Worm (Caenorhabditis elegans) whole organism, late embryonic: ENCODE measurements around the gene slcr-46.2.

ENCODE experiments used
- Y22D7AL.16 ChIP-seq: sonication (generic microtip); optimal IDR thresholded peaks from 2 replicates; lab custom pipeline; 2016; ENCODE audit warnings: missing genetic modification characterization, missing compliant biosample characterization
- hlh-8 ChIP-seq: sonication (generic microtip); optimal IDR thresholded peaks from 2 replicates; lab custom pipeline; 2016; ENCODE audit warnings: missing genotype, missing genetic modification characterization, missing compliant biosample characterization
- lim-6 ChIP-seq: sonication (generic microtip); optimal IDR thresholded peaks from 2 replicates; lab custom pipeline; 2016; ENCODE audit warnings: missing genetic modification characterization, missing compliant biosample characterization
- syd-9 ChIP-seq: sonication (generic microtip); optimal IDR thresholded peaks from 2 replicates; lab custom pipeline; 2016; ENCODE audit warnings: mild to moderate bottlenecking, missing genetic modification characterization, moderate library complexity, missing compliant biosample characterization

DNA sequence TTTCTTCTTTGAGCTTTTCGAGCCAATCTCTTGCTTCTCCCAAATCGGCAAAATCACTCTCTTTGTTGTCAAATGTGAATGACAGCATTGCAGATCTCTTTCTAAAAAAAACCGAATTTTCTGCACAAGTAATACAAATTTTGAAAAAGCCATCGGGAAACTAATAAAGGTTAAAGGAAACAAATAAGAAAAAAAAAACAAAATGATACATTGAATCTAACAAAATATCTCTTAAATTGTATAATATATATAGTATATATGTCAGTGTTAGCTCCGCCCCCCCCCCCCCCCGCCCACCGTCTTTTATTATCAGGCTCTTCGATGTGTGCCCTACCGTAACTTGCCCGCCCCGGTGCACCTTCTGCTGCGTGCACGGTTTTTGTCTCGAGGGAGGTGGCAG is 43.0 kb upstream of the slcr-46.2 start, which contains the start of gene C25F9.11:
- TF ChIP-seq hlh-8 = no peak
- no peak for TF ChIP-seq syd-9
- TF ChIP-seq lim-6 = no peak
- no peak for TF ChIP-seq Y22D7AL.16
